Worm (Caenorhabditis elegans) whole organism, L4 larva: ENCODE data around the gene cca-1.
A peak's percentile ranks its signal among the peaks of the same experiment; 100 is the strongest.

Experiments used
- D1046.2 ChIP-seq: fragments of 200-800 bp; sonication (Bioruptor generic); IDR thresholded peaks from 2 replicates; pipeline ENCODE4 v1.3.6; 2022; ENCODE audit warnings: missing genetic modification characterization, missing compliant biosample characterization
- T20F7.1 ChIP-seq: fragments of 200-800 bp; sonication (Bioruptor generic); optimal IDR thresholded peaks from 2 replicates; lab custom pipeline; 2018; ENCODE audit warnings: mild to moderate bottlenecking, missing genetic modification characterization, missing compliant biosample characterization
- T26A8.4 ChIP-seq: fragments of 200-800 bp; sonication (Bioruptor generic); IDR thresholded peaks from 2 replicates; pipeline ENCODE4 v1.3.6; 2022; ENCODE audit warnings: missing genetic modification characterization, missing compliant biosample characterization
- Y105C5A.15 ChIP-seq: fragments of 200-800 bp; sonication (Bioruptor generic); IDR thresholded peaks from 2 replicates; pipeline ENCODE4 v1.3.6; 2022; ENCODE audit warnings: missing genetic modification characterization, missing compliant biosample characterization
- Y48G9A.11 ChIP-seq: fragments of 200-800 bp; sonication (Bioruptor generic); IDR thresholded peaks from 2 replicates; pipeline ENCODE4 v1.3.6; 2022; ENCODE audit warnings: missing genetic modification reagents, missing genetic modification characterization, missing compliant biosample characterization
- Y75B8A.6 ChIP-seq: fragments of 200-800 bp; sonication (Bioruptor generic); IDR thresholded peaks from 2 replicates; pipeline ENCODE4 v1.3.6; 2022; ENCODE audit warnings: missing genetic modification reagents, missing genetic modification characterization, missing compliant biosample characterization
- aha-1 ChIP-seq: fragments of 150-350 bp; peaks from one replicate; lab custom pipeline; 2014; ENCODE audit warnings: missing biosample characterization, missing genetic modification characterization
- attf-4 ChIP-seq: sonication (generic microtip); optimal IDR thresholded peaks from 3 replicates; lab custom pipeline; 2017; ENCODE audit warnings: missing biosample characterization, missing genetic modification characterization
- ceh-20 ChIP-seq: fragments of 200-800 bp; sonication (Bioruptor generic); IDR thresholded peaks from 2 replicates; pipeline ENCODE4 v1.3.6; 2022; ENCODE audit warnings: missing genetic modification reagents, missing genetic modification characterization, missing compliant biosample characterization
- ceh-32 ChIP-seq: sonication (generic microtip); optimal IDR thresholded peaks from 2 replicates; lab custom pipeline; 2016; ENCODE audit warnings: mild to moderate bottlenecking, missing genetic modification characterization, missing compliant biosample characterization; ENCODE audit not compliant: poor library complexity
- ceh-82 ChIP-seq: sonication (generic microtip); optimal IDR thresholded peaks from 2 replicates; lab custom pipeline; 2017; ENCODE audit warnings: missing biosample characterization, missing genetic modification characterization
- ces-1 ChIP-seq: fragments of 150-350 bp; sonication (generic microtip); optimal IDR thresholded peaks from 4 replicates; lab custom pipeline; 2014; ENCODE audit warnings: missing biosample characterization, missing genetic modification reagents, missing genetic modification characterization
- daf-16 ChIP-seq, 3 experiments: sonication (generic microtip); optimal IDR thresholded peaks; 2 replicates each; lab custom pipeline; 2016 to 2017; ENCODE audit warnings: missing genetic modification characterization in 3 of 3, missing genetic modification reagents in 3 of 3, mild to moderate bottlenecking in 2 of 3, missing compliant biosample characterization in 2 of 3, missing biosample characterization in 1 of 3, moderate library complexity in 1 of 3
- daf-19 ChIP-seq: fragments of 200-800 bp; sonication (Bioruptor generic); conservative IDR thresholded peaks from 2 replicates; pipeline ENCODE4 v1.3.6; 2022; ENCODE audit warnings: missing genetic modification characterization, missing compliant biosample characterization
- dmd-9 ChIP-seq: fragments of 200-800 bp; sonication (Bioruptor generic); IDR thresholded peaks from 2 replicates; pipeline ENCODE4 v1.3.6; 2022; ENCODE audit warnings: missing genetic modification reagents, missing genetic modification characterization, missing compliant biosample characterization
- dpl-1 ChIP-seq: fragments of 150-350 bp; optimal IDR thresholded peaks from 2 replicates; lab custom pipeline; 2014; ENCODE audit warnings: missing biosample characterization, missing genetic modification reagents, missing genetic modification characterization
- dve-1 ChIP-seq: sonication (generic microtip); optimal IDR thresholded peaks from 2 replicates; lab custom pipeline; 2017; ENCODE audit warnings: antibody characterized with exemption, mild to moderate bottlenecking, missing genetic modification characterization, missing compliant biosample characterization; ENCODE audit not compliant: insufficient read depth
- fos-1 ChIP-seq: fragments of 150-350 bp; optimal IDR thresholded peaks from 2 replicates; lab custom pipeline; 2014; ENCODE audit warnings: missing biosample characterization, missing genetic modification characterization
- hif-1 ChIP-seq, 2 experiments: sonication (generic microtip); optimal IDR thresholded peaks; 2 replicates each; lab custom pipeline; 2016 to 2017; ENCODE audit warnings: missing compliant biosample characterization in 2 of 2, missing genetic modification characterization in 2 of 2, missing genetic modification reagents in 2 of 2, missing genotype in 2 of 2, mild to moderate bottlenecking in 1 of 2
- lin-1 ChIP-seq: fragments of 200-800 bp; sonication (Bioruptor generic); IDR thresholded peaks from 2 replicates; pipeline ENCODE4 v1.3.6; 2022; ENCODE audit warnings: missing genetic modification reagents, missing genetic modification characterization, missing compliant biosample characterization
- lin-13 ChIP-seq: fragments of 150-350 bp; optimal IDR thresholded peaks from 2 replicates; lab custom pipeline; 2014; ENCODE audit warnings: missing biosample characterization, missing genetic modification reagents, missing genetic modification characterization
- lin-39 ChIP-seq: fragments of 150-350 bp; optimal IDR thresholded peaks from 2 replicates; lab custom pipeline; 2014; ENCODE audit warnings: missing biosample characterization, missing genetic modification reagents, missing genetic modification characterization
- mdl-1 ChIP-seq, 2 experiments: fragments of 150-350 bp in 1 of 2; sonication (generic microtip) in 1 of 2; optimal IDR thresholded peaks; 2 replicates each; lab custom pipeline; 2014 to 2017; ENCODE audit warnings: missing biosample characterization in 2 of 2, missing genetic modification characterization in 2 of 2
- mep-1 ChIP-seq: fragments of 150-350 bp; sonication (generic microtip); optimal IDR thresholded peaks from 3 replicates; lab custom pipeline; 2014; ENCODE audit warnings: missing biosample characterization, missing genetic modification characterization
- mes-2 ChIP-seq: sonication (generic microtip); optimal IDR thresholded peaks from 2 replicates; lab custom pipeline; 2016; ENCODE audit warnings: missing genotype, mild to moderate bottlenecking, missing genetic modification characterization, missing compliant biosample characterization; ENCODE audit not compliant: poor library complexity, severe bottlenecking
- mxl-2 ChIP-seq: fragments of 200-800 bp; sonication (Bioruptor generic); conservative IDR thresholded peaks from 2 replicates; pipeline ENCODE4 v1.3.6; 2022; ENCODE audit warnings: missing genetic modification reagents, missing genetic modification characterization, missing compliant biosample characterization
- nhr-102 ChIP-seq: sonication (generic microtip); optimal IDR thresholded peaks from 2 replicates; lab custom pipeline; 2016; ENCODE audit warnings: mild to moderate bottlenecking, missing genetic modification characterization, moderate library complexity, missing compliant biosample characterization
- nhr-111 ChIP-seq: fragments of 200-800 bp; sonication (Bioruptor generic); optimal IDR thresholded peaks from 2 replicates; lab custom pipeline; 2018; ENCODE audit warnings: mild to moderate bottlenecking, missing genetic modification characterization, missing compliant biosample characterization
- nhr-237 ChIP-seq: sonication (generic microtip); optimal IDR thresholded peaks from 2 replicates; lab custom pipeline; 2017; ENCODE audit warnings: missing biosample characterization, missing genetic modification characterization
- nhr-25 ChIP-seq: sonication (generic microtip); optimal IDR thresholded peaks from 2 replicates; lab custom pipeline; 2017; ENCODE audit warnings: missing genetic modification characterization, mild to moderate bottlenecking, missing compliant biosample characterization, antibody characterized with exemption, moderate library complexity, borderline replicate concordance; ENCODE audit not compliant: insufficient read depth
- nhr-28 ChIP-seq: fragments of 150-350 bp; optimal IDR thresholded peaks from 2 replicates; lab custom pipeline; 2014; ENCODE audit warnings: missing biosample characterization, missing genetic modification characterization
- nhr-42 ChIP-seq: fragments of 200-800 bp; sonication (Bioruptor generic); IDR thresholded peaks from 2 replicates; pipeline ENCODE4 v1.3.6; 2022; ENCODE audit warnings: missing genetic modification characterization, missing compliant biosample characterization
- nhr-48 ChIP-seq: sonication (generic microtip); optimal IDR thresholded peaks from 2 replicates; lab custom pipeline; 2016; ENCODE audit warnings: mild to moderate bottlenecking, missing genetic modification characterization, missing compliant biosample characterization
- nhr-77 ChIP-seq: fragments of 150-350 bp; optimal IDR thresholded peaks from 2 replicates; lab custom pipeline; 2014; ENCODE audit warnings: missing biosample characterization, missing genetic modification characterization
- pha-4 ChIP-seq, 2 experiments: fragments of 150-350 bp in 1 of 2; fragments of 200-800 bp in 1 of 2; sonication (Bioruptor generic) in 1 of 2; IDR thresholded peaks in 1 of 2; optimal IDR thresholded peaks in 1 of 2; 2 replicates each; pipeline versions ENCODE4 v1.3.6 to Lab custom; 2014 to 2022; ENCODE audit warnings: missing genetic modification characterization in 2 of 2, missing genetic modification reagents in 2 of 2, missing biosample characterization in 1 of 2, missing compliant biosample characterization in 1 of 2
- pqm-1 ChIP-seq: sonication (generic microtip); optimal IDR thresholded peaks from 2 replicates; lab custom pipeline; 2017; ENCODE audit warnings: missing biosample characterization, missing genetic modification characterization
- sdz-12 ChIP-seq: fragments of 200-800 bp; sonication (Bioruptor generic); optimal IDR thresholded peaks from 2 replicates; lab custom pipeline; 2018; ENCODE audit warnings: mild to moderate bottlenecking, missing genetic modification characterization, missing compliant biosample characterization
- spr-3 ChIP-seq: fragments of 200-800 bp; sonication (Bioruptor generic); optimal IDR thresholded peaks from 2 replicates; lab custom pipeline; 2018; ENCODE audit warnings: mild to moderate bottlenecking, missing genetic modification characterization, missing compliant biosample characterization
- unc-39 ChIP-seq: sonication (generic microtip); optimal IDR thresholded peaks from 2 replicates; lab custom pipeline; 2017; ENCODE audit warnings: missing biosample characterization, missing genetic modification characterization
- unc-62 ChIP-seq, 3 experiments: fragments of 150-350 bp in 1 of 3; sonication (generic microtip); optimal IDR thresholded peaks in 2 of 3; peaks in 1 of 3; 1 replicate in 1 of 3; 2 replicates in 2 of 3; lab custom pipeline; 2014 to 2017; ENCODE audit warnings: missing biosample characterization in 3 of 3, missing genetic modification characterization in 3 of 3, missing genetic modification reagents in 3 of 3, missing genotype in 1 of 3
- zag-1 ChIP-seq: fragments of 150-350 bp; optimal IDR thresholded peaks from 2 replicates; lab custom pipeline; 2014; ENCODE audit warnings: missing biosample characterization, missing genetic modification characterization
- zfp-2 ChIP-seq: sonication (generic microtip); optimal IDR thresholded peaks from 2 replicates; lab custom pipeline; 2016; ENCODE audit warnings: mild to moderate bottlenecking, missing genetic modification characterization, missing compliant biosample characterization
- ztf-11 ChIP-seq: fragments of 150-350 bp; optimal IDR thresholded peaks from 2 replicates; lab custom pipeline; 2014; ENCODE audit warnings: missing biosample characterization, missing genetic modification characterization

cca-1 gene

DNA sequence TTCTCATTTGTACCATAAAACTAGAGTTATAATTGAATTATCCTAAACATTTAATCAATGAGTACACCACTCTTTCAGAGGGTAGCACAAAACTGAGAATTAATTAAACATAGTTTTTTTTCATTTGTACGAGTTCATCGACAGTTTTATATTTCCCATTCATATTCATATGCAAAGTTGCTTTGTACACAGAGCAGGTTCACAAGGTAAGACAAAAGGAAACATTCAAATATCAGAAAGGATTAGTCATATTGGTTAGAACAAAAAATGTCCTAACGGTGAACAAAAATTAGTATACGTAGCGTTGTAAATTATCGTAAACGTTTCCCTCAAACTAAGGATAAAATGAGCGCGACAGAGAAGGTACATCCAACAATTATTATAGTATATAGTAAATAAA lies 5.6 kb upstream of the cca-1 start (continued):
- TF ChIP-seq Y75B8A.6 (GFP tag; lab: Robert Waterston, UW), result no peak
- no peak for TF ChIP-seq fos-1 (tag; lab: Kevin White, UChicago)
- TF ChIP-seq ceh-32 (tag; lab: Kevin White, UChicago), result no peak
- TF ChIP-seq spr-3, result no peak
- TF ChIP-seq ces-1 (GFP tag; lab: Kevin White, UChicago), result no peak
- TF ChIP-seq, all 104 proteins: peak for 3

DNA sequence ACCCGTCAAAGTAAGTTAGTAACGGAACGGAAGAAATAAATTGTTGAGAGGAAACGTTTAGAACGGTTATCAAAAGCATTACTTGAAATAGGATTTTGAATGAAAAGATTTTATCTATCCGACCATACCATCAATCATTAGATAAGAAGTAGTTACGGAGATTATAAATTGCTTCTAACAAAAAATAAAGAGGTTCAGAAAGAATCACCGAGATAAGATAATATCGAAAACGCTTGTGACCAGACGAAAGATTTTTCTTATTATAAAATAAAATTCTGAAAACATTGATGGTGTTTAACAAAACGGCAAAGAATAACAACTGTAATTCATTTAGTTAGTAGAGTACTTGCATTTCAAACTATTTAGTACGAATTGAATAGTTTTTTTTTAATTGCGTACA lies 5.1 kb upstream of the cca-1 start, which contains the start of gene C39D10.8:
TSS of gene C39D10.8 (minus strand) at position 101 of the 400 bp plus-strand sequence.
- TF ChIP-seq mep-1 (no peak), Y105C5A.15 (GFP tag; lab: Robert Waterston, UW) (no peak), unc-62 (GFP tag; optimal IDR thresholded peaks at IDR 0.05 in 1 of 2; lab: Kevin White, UChicago) (peak in 1 of 2 experiments; percentile 29), unc-62 (tag; optimal IDR thresholded peaks at IDR 0.05; lab: Kevin White, UChicago) (no peak)

DNA sequence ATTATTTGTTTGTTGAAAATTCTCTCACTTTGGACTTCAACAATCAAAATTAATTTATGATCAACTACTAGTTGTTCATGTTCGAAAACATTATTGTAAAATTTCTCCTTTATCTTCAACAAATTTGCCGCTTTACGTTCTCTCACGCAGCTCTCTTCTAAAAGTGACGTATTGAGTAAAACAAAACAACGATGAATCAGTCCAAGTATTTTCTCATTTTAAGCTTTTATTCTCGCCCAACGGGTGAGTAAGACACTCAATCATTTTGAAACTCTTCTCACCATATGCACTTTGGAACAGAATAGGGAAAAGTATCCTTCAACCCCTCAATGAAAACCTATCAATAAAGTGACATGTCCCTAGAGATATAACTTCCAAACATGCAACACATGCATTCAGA lies 2.4 kb downstream of the cca-1 start:
- TF ChIP-seq unc-62 (GFP tag; optimal IDR thresholded peaks at IDR 0.05 in 1 of 2; lab: Kevin White, UChicago) (peak in 1 of 2 experiments; percentile 51), unc-62 (tag; optimal IDR thresholded peaks at IDR 0.05; lab: Kevin White, UChicago) (no peak), attf-4 (tag; lab: Kevin White, UChicago) (no peak)

DNA sequence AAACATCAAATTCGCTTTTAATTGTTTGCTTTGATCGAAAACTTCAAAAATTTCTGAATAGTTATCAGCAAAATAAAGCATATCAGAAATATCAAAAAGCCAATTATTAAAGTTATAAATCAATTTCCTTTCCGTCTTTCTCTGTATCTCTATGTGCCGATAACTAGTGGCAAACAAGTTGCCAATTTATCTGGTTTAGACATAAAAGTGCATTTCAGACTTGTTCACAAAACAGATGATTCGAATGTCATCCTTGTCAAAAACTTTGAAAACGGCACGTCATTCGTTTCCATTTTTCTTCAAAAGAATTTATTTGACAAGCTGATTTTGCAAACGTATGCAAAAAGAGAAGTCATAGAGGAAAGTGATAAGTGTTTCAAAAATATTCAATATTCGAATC lies 8.4 kb downstream of the cca-1 start:
- TF ChIP-seq dmd-9 (GFP tag; lab: Robert Waterston, UW) (no peak), nhr-48 (tag; lab: Kevin White, UChicago) (no peak), unc-39 (tag; lab: Kevin White, UChicago) (no peak), ces-1 (GFP tag; lab: Kevin White, UChicago) (no peak), daf-19 (GFP tag; lab: Robert Waterston, UW) (no peak), lin-13 (GFP tag; lab: Kevin White, UChicago) (no peak), dpl-1 (GFP tag; lab: Kevin White, UChicago) (no peak), nhr-237 (tag; lab: Kevin White, UChicago) (no peak), T26A8.4 (no peak), lin-1 (no peak), mdl-1 (tag; optimal IDR thresholded peaks at IDR 0.05; lab: Kevin White, UChicago) (no peak), mxl-2 (GFP tag; lab: Robert Waterston, UW) (no peak), zfp-2 (tag; lab: Kevin White, UChicago) (no peak), Y48G9A.11 (GFP tag; lab: Robert Waterston, UW) (no peak), nhr-42 (GFP tag; lab: Robert Waterston, UW) (no peak), pqm-1 (tag; lab: Kevin White, UChicago) (no peak), sdz-12 (GFP tag; lab: Kevin White, UChicago) (no peak), nhr-102 (no peak), lin-39 (no peak), D1046.2 (GFP tag; lab: Robert Waterston, UW) (no peak), ztf-11 (tag; lab: Kevin White, UChicago) (no peak), nhr-111 (no peak), nhr-28 (tag; lab: Kevin White, UChicago) (no peak), nhr-77 (tag; lab: Kevin White, UChicago) (no peak), ceh-82 (tag; lab: Kevin White, UChicago) (no peak), pha-4 (GFP tag; IDR thresholded peaks at IDR 0.05; lab: Robert Waterston, UW) (no peak), pha-4 (tag; optimal IDR thresholded peaks at IDR 0.05; lab: Kevin White, UChicago) (no peak), daf-16 (GFP tag; optimal IDR thresholded peaks at IDR 0.05; lab: Kevin White, UChicago) (no peak), daf-16 (tag; optimal IDR thresholded peaks at IDR 0.05; lab: Kevin White, UChicago) (peak; percentile 55), zag-1 (no peak), dve-1 (peak; percentile 1), aha-1 (tag; lab: Kevin White, UChicago) (peak; percentile 9), ceh-20 (GFP tag; lab: Robert Waterston, UW) (no peak), nhr-25 (tag; lab: Kevin White, UChicago) (no peak), hif-1 (tag; optimal IDR thresholded peaks at IDR 0.05; lab: Kevin White, UChicago) (peak in 1 of 2 experiments; percentile 52), T20F7.1 (GFP tag; lab: Kevin White, UChicago) (no peak), unc-62 (GFP tag; optimal IDR thresholded peaks at IDR 0.05 in 1 of 2; lab: Kevin White, UChicago) (peak in 1 of 2 experiments; percentile 96), unc-62 (tag; optimal IDR thresholded peaks at IDR 0.05; lab: Kevin White, UChicago) (no peak), mes-2 (tag; lab: Kevin White, UChicago) (no peak)
